Fruit fly (Drosophila melanogaster) whole organism, adult: ENCODE results near the gene miple2.
A peak's percentile ranks its signal among the peaks of the same experiment; 100 is the strongest.

Experiments
- CG12768 ChIP-seq: fragments of 200-800 bp; sonication (Bioruptor generic); optimal IDR thresholded peaks from 2 replicates; lab custom pipeline; 2017; ENCODE audit warnings: missing biosample characterization, missing genetic modification characterization, mild to moderate bottlenecking, moderate library complexity, missing genetic modification reagents
- CG14711 ChIP-seq: fragments of 200-800 bp; sonication (Bioruptor generic); optimal IDR thresholded peaks from 2 replicates; lab custom pipeline; 2018; ENCODE audit warnings: missing biosample characterization, mild to moderate bottlenecking, missing genetic modification characterization, moderate library complexity
- CG1620 ChIP-seq: fragments of 200-800 bp; sonication (Bioruptor generic); optimal IDR thresholded peaks from 2 replicates; lab custom pipeline; 2016; ENCODE audit warnings: missing biosample characterization, missing genetic modification characterization
- CG5204 ChIP-seq: fragments of 200-800 bp; sonication (Bioruptor generic); optimal IDR thresholded peaks from 2 replicates; lab custom pipeline; 2016; ENCODE audit warnings: missing biosample characterization, missing genetic modification characterization
- CG7045 ChIP-seq: fragments of 200-800 bp; sonication (Bioruptor generic); optimal IDR thresholded peaks from 2 replicates; lab custom pipeline; 2017; ENCODE audit warnings: missing biosample characterization, mild to moderate bottlenecking, missing genetic modification characterization
- CG7101 ChIP-seq: fragments of 200-800 bp; sonication (Bioruptor generic); optimal IDR thresholded peaks from 2 replicates; lab custom pipeline; 2018; ENCODE audit warnings: missing biosample characterization, mild to moderate bottlenecking, missing genetic modification characterization, moderate library complexity
- Mnt ChIP-seq: fragments of 200-800 bp; sonication (Bioruptor generic); optimal IDR thresholded peaks from 2 replicates; lab custom pipeline; 2016; ENCODE audit warnings: missing biosample characterization, mild to moderate bottlenecking, missing genetic modification characterization
- bab1 ChIP-seq: fragments of 200-800 bp; sonication (Bioruptor generic); optimal IDR thresholded peaks from 3 replicates; lab custom pipeline; 2019; ENCODE audit warnings: missing biosample characterization, mild to moderate bottlenecking, missing genetic modification characterization, moderate library complexity
- cic ChIP-seq: fragments of 200-800 bp; sonication (Bioruptor generic); optimal IDR thresholded peaks from 2 replicates; lab custom pipeline; 2017; ENCODE audit warnings: missing biosample characterization, mild to moderate bottlenecking, missing genetic modification characterization, moderate library complexity
- cnc ChIP-seq, 2 experiments: fragments of >200 bp; optimal IDR thresholded peaks; 2 replicates each; lab custom pipeline; 2017
- kay ChIP-seq: fragments of 200-800 bp; sonication (Bioruptor generic); peaks from one replicate; lab custom pipeline; 2016; ENCODE audit warnings: missing biosample characterization, missing genetic modification characterization, borderline replicate concordance
- ovo ChIP-seq: fragments of 200-800 bp; sonication (Bioruptor generic); optimal IDR thresholded peaks from 2 replicates; lab custom pipeline; 2016; ENCODE audit warnings: missing biosample characterization, missing genetic modification characterization
- pad ChIP-seq: fragments of 200-800 bp; sonication (Bioruptor generic); optimal IDR thresholded peaks from 3 replicates; lab custom pipeline; 2017; ENCODE audit warnings: missing biosample characterization, missing genetic modification characterization, mild to moderate bottlenecking, moderate library complexity, missing genetic modification reagents
- tj ChIP-seq: fragments of 200-800 bp; sonication (Bioruptor generic); optimal IDR thresholded peaks from 3 replicates; lab custom pipeline; 2017; ENCODE audit warnings: missing biosample characterization, mild to moderate bottlenecking, missing genetic modification characterization, moderate library complexity
- toe ChIP-seq: fragments of 200-800 bp; sonication (Bioruptor generic); optimal IDR thresholded peaks from 2 replicates; lab custom pipeline; 2016; ENCODE audit warnings: missing biosample characterization, missing genetic modification characterization

Gene miple2

DNA sequence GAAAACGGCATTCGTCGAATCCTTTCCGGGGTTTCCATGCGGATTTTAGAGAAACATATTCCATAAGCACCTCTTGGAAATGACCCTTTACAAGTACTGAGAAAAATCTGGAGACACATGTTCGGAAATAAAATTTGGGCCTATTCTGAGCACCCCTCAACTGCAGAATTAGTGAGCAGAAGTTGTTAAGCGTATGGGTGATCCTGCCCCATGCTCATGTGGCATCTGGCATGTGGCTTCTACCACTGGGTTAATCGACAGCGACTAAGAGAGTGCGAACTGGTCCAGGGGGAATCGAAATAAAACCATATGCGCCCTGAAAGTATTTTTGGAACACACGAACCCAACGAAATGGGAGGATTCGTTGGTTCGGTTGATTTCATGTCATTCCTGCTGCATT, 49.8 kb downstream of the miple2 start:
- TF ChIP-seq CG5204 (GFP tag; lab: Kevin White, UChicago) = no peak
- TF ChIP-seq CG14711 (tag; lab: Kevin White, UChicago) = no peak
- TF ChIP-seq CG7045 (GFP tag; lab: Kevin White, UChicago) = no peak
- no peak for TF ChIP-seq cnc (optimal IDR thresholded peaks at IDR 0.05; lab: Kevin White, UChicago)
- TF ChIP-seq cic = no peak
- no peak for TF ChIP-seq ovo (GFP tag; lab: Kevin White, UChicago)
- TF ChIP-seq bab1 = no peak
- TF ChIP-seq pad (GFP tag; lab: Kevin White, UChicago) = no peak
- TF ChIP-seq toe (GFP tag; lab: Kevin White, UChicago) = no peak
- no peak for TF ChIP-seq CG7101
- no peak for TF ChIP-seq CG12768 (GFP tag; lab: Kevin White, UChicago)

DNA sequence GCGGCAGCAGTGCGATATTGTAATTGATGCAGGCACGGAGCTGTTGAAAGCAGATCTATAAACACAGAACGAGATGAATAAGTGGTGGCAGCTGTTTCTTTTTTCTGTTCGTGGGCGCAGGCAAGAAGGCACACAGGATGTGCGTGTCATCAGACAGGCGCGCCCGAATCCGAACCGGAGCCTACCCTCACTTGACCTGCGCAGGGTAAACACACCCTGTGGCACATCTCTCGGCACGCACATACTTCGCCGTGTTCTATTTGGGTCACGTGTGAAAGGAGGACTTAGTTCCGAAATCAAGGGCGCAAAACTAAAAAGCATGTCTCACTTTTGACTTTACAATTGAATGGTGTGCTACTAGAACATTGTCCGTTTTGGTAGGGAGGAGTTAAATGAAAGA, 50.5 kb downstream of the miple2 start:
- TF ChIP-seq CG7045 (GFP tag; lab: Kevin White, UChicago) (no peak), CG7101 (no peak), CG12768 (GFP tag; lab: Kevin White, UChicago) (no peak), tj (GFP tag; lab: Kevin White, UChicago) (no peak), CG5204 (GFP tag; lab: Kevin White, UChicago) (no peak), kay (GFP tag; lab: Kevin White, UChicago) (no peak), ovo (GFP tag; lab: Kevin White, UChicago) (no peak)

DNA sequence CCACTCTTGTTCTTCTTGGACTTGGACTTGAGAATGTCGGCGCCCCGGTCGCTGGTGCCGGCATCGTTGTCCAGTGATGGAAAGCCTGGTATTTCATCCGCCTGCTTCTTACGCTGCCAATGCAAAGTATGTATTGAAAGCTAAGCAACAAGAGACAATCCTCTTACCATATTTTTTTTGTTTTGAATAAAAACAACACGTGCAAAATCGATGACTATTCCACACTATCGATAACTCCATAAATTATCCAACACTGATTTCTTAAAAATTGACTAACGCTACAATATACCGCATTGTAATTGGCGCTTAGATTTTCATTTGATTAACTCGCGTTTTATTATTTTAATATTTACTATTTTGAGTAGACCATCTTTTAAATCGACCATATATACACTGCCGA, 53.5 kb downstream of the miple2 start, which contains the start of gene CG32344:
Gene CG32344, minus strand, starts transcription at position 235 of the 400 bp plus-strand sequence.
- TF ChIP-seq Mnt = peak; percentile 98
- TF ChIP-seq CG1620 (GFP tag; lab: Kevin White, UChicago) = peak; percentile 17
- TF ChIP-seq tj (GFP tag; lab: Kevin White, UChicago) = no peak
- TF ChIP-seq CG7101 = peak; percentile 9
- TF ChIP-seq bab1 = peak; percentile 23
- peak; percentile 13 for TF ChIP-seq pad (GFP tag; lab: Kevin White, UChicago)
- TF ChIP-seq CG14711 (tag; lab: Kevin White, UChicago) = peak; percentile 12
- TF ChIP-seq ovo (GFP tag; lab: Kevin White, UChicago) = no peak
